Worm (Caenorhabditis elegans): ENCODE results near the gene C18G1.1.

DNA sequence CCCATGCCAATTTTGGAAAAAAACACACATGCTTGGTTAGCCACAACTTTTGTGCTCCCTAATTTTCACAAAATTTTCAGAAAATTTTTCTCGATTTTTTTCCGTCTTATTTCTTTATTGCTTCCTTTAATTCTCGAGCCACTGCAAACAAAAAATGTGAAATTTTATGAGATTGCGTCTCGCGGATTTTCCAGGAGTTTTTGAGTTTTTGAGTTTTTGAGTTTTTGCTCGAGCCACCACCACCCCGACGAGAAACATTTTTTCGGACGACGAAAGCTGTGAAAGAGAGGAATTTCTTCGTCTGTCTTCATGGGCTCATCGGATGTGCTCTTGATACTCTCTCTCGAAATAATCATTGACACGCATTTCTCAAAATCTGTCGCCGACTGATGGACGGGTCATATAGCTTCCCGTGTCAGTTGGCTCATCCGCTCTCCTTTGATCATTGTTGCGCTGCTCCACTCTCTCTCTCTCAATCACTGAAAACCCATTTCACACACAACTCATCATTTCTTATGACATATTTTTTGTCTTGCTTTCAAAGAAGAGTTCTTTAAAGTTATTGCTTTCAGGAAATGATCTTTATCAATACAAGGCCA, at the start of gene C18G1.1:
- TF ChIP-seq ceh-82 (tag; optimal IDR thresholded peaks at IDR 0.05) (no peak), nhr-11 (tag; optimal IDR thresholded peaks at IDR 0.05) (no peak), elt-3 (tag; optimal IDR thresholded peaks at IDR 0.05) (no peak), ceh-90 (tag; optimal IDR thresholded peaks at IDR 0.05) (no peak), lin-15B (tag; optimal IDR thresholded peaks at IDR 0.05) (no peak), ztf-4 (tag; optimal IDR thresholded peaks at IDR 0.05) (no peak), aha-1 (tag; optimal IDR thresholded peaks at IDR 0.05) (no peak), zip-4 (GFP tag; optimal IDR thresholded peaks at IDR 0.05) (no peak)
